Worm (Caenorhabditis elegans) whole organism, L1 larva: ENCODE measurements around the gene npr-19.

ENCODE experiments used
- blmp-1 ChIP-seq: fragments of 150-350 bp; optimal IDR thresholded peaks from 2 replicates; lab custom pipeline; 2014; ENCODE audit warnings: missing biosample characterization, missing genetic modification characterization
- ceh-63 ChIP-seq: fragments of 200-800 bp; sonication (Bioruptor generic); optimal IDR thresholded peaks from 2 replicates; lab custom pipeline; 2018; ENCODE audit warnings: mild to moderate bottlenecking, missing genetic modification characterization, missing compliant biosample characterization
- elt-3 ChIP-seq, 6 experiments: fragments of 150-350 bp in 1 of 6; sonication (generic microtip); optimal IDR thresholded peaks; 2 replicates each; lab custom pipeline; 2017 to 2018; ENCODE audit warnings: missing biosample characterization in 6 of 6, missing genetic modification characterization in 6 of 6, inconsistent platforms in 1 of 6
- fkh-10 ChIP-seq: sonication (generic microtip); optimal IDR thresholded peaks from 2 replicates; lab custom pipeline; 2017; ENCODE audit warnings: missing biosample characterization, missing genetic modification reagents, missing genetic modification characterization
- nhr-28 ChIP-seq: fragments of 150-350 bp; optimal IDR thresholded peaks from 2 replicates; lab custom pipeline; 2014; ENCODE audit warnings: missing biosample characterization, missing genetic modification characterization
- nhr-77 ChIP-seq: fragments of 150-350 bp; optimal IDR thresholded peaks from 2 replicates; lab custom pipeline; 2014; ENCODE audit warnings: missing biosample characterization, missing genetic modification characterization
- unc-130 ChIP-seq: fragments of 150-350 bp; optimal IDR thresholded peaks from 2 replicates; lab custom pipeline; 2017; ENCODE audit warnings: missing biosample characterization, missing genetic modification characterization, inconsistent platforms

- TF ChIP-seq nhr-28 (no peak), unc-130 (tag; lab: Kevin White, UChicago) (no peak), fkh-10 (no peak), ceh-63 (GFP tag; lab: Kevin White, UChicago) (no peak), nhr-77 (tag; lab: Kevin White, UChicago) (no peak), blmp-1 (no peak), elt-3 (tag; optimal IDR thresholded peaks at IDR 0.05; lab: Kevin White, UChicago) (no peak)
Measured at ce11 chrX:780027-780426, 44.6 kb upstream of the npr-19 start.
